Worm (Caenorhabditis elegans) whole organism, young adult: Measurements from ENCODE around the gene C08E3.1.

ENCODE experiments used
- C17E4.6 ChIP-seq: fragments of 200-800 bp; sonication (Bioruptor generic); IDR thresholded peaks from 2 replicates; pipeline ENCODE4 v1.3.6; 2022; ENCODE audit warnings: missing genetic modification reagents, missing genetic modification characterization, missing compliant biosample characterization
- F39B2.1 ChIP-seq: fragments of 200-800 bp; sonication (Bioruptor generic); IDR thresholded peaks from 2 replicates; pipeline ENCODE4 v1.3.6; 2022; ENCODE audit warnings: missing genetic modification reagents, missing genetic modification characterization, missing compliant biosample characterization
- F49E8.2 ChIP-seq: sonication (generic microtip); optimal IDR thresholded peaks from 3 replicates; lab custom pipeline; 2017; ENCODE audit warnings: missing genetic modification characterization, mild to moderate bottlenecking, missing compliant biosample characterization, antibody characterized with exemption, moderate library complexity; ENCODE audit not compliant: insufficient read depth
- F55B11.4 ChIP-seq: sonication (generic microtip); optimal IDR thresholded peaks from 2 replicates; lab custom pipeline; 2016; ENCODE audit warnings: missing compliant biosample characterization, missing genetic modification characterization, borderline replicate concordance; ENCODE audit not compliant: insufficient read depth
- F57C9.4 ChIP-seq: sonication (generic microtip); optimal IDR thresholded peaks from 2 replicates; lab custom pipeline; 2017; ENCODE audit warnings: mild to moderate bottlenecking, missing genetic modification characterization, missing compliant biosample characterization
- K11D2.4 ChIP-seq: fragments of 200-800 bp; sonication (Bioruptor generic); IDR thresholded peaks from 2 replicates; pipeline ENCODE4 v1.3.6; 2022; ENCODE audit warnings: missing genetic modification reagents, missing genetic modification characterization, missing compliant biosample characterization
- ama-1 ChIP-seq, 3 experiments: fragments of 150-350 bp in 1 of 3; sonication (generic microtip) in 2 of 3; optimal IDR thresholded peaks; 2 replicates each; lab custom pipeline; 2014 to 2018; ENCODE audit warnings: missing biosample characterization in 2 of 3, missing genetic modification characterization in 2 of 3, missing genetic modification reagents in 2 of 3
- atf-7 ChIP-seq: sonication (generic microtip); optimal IDR thresholded peaks from 2 replicates; lab custom pipeline; 2017; ENCODE audit warnings: mild to moderate bottlenecking, missing genetic modification characterization, missing compliant biosample characterization
- attf-5 ChIP-seq: fragments of 200-800 bp; sonication (Bioruptor generic); optimal IDR thresholded peaks from 2 replicates; lab custom pipeline; 2018; ENCODE audit warnings: mild to moderate bottlenecking, missing genetic modification characterization, missing compliant biosample characterization
- bed-1 ChIP-seq: fragments of 200-800 bp; sonication (Bioruptor generic); IDR thresholded peaks from 2 replicates; pipeline ENCODE4 v1.3.6; 2022; ENCODE audit warnings: missing genetic modification reagents, missing genetic modification characterization, missing compliant biosample characterization
- ceh-27 ChIP-seq: fragments of 200-800 bp; sonication (Bioruptor generic); optimal IDR thresholded peaks from 2 replicates; lab custom pipeline; 2018; ENCODE audit warnings: mild to moderate bottlenecking, missing genetic modification characterization, moderate library complexity, missing compliant biosample characterization
- ceh-40 ChIP-seq: fragments of 200-800 bp; sonication (Bioruptor generic); IDR thresholded peaks from 2 replicates; pipeline ENCODE4 v1.3.6; 2022; ENCODE audit warnings: missing genetic modification characterization, missing compliant biosample characterization
- ceh-79 ChIP-seq: sonication (generic microtip); optimal IDR thresholded peaks from 2 replicates; lab custom pipeline; 2017; ENCODE audit warnings: mild to moderate bottlenecking, missing genetic modification characterization, missing compliant biosample characterization
- dox-1 ChIP-seq: fragments of 200-800 bp; sonication (Bioruptor generic); IDR thresholded peaks from 2 replicates; pipeline ENCODE4 v1.3.6; 2022; ENCODE audit warnings: missing genetic modification reagents, missing genetic modification characterization, missing compliant biosample characterization
- dpff-1 ChIP-seq: sonication (generic microtip); optimal IDR thresholded peaks from 2 replicates; lab custom pipeline; 2017; ENCODE audit warnings: mild to moderate bottlenecking, missing genetic modification characterization, missing compliant biosample characterization
- ets-4 ChIP-seq: fragments of 200-800 bp; sonication (Bioruptor generic); optimal IDR thresholded peaks from 2 replicates; lab custom pipeline; 2018; ENCODE audit warnings: mild to moderate bottlenecking, missing genetic modification characterization, missing compliant biosample characterization
- gei-17 ChIP-seq: fragments of 200-800 bp; sonication (Bioruptor generic); optimal IDR thresholded peaks from 2 replicates; lab custom pipeline; 2018; ENCODE audit warnings: mild to moderate bottlenecking, missing genetic modification characterization, missing compliant biosample characterization
- him-1 ChIP-seq: sonication (generic microtip); optimal IDR thresholded peaks from 2 replicates; lab custom pipeline; 2016; ENCODE audit warnings: missing genotype, missing genetic modification reagents, missing genetic modification characterization, missing compliant biosample characterization
- hmg-1.2 ChIP-seq: fragments of 200-800 bp; sonication (Bioruptor generic); IDR thresholded peaks from 2 replicates; pipeline ENCODE4 v1.3.6; 2022; ENCODE audit warnings: missing genetic modification reagents, missing genetic modification characterization, missing compliant biosample characterization
- hsf-1 ChIP-seq: fragments of 200-800 bp; sonication (Bioruptor generic); IDR thresholded peaks from 2 replicates; pipeline ENCODE4 v1.3.6; 2022; ENCODE audit warnings: missing genetic modification reagents, missing genetic modification characterization, missing compliant biosample characterization
- lag-1 ChIP-seq: fragments of 200-800 bp; sonication (Bioruptor generic); IDR thresholded peaks from 2 replicates; pipeline ENCODE4 v1.3.6; 2022; ENCODE audit warnings: missing genetic modification reagents, missing genetic modification characterization, missing compliant biosample characterization
- let-607 ChIP-seq, 2 experiments: fragments of 200-800 bp in 1 of 2; sonication (Bioruptor generic) in 1 of 2; sonication (generic microtip) in 1 of 2; optimal IDR thresholded peaks; 2 replicates each; lab custom pipeline; 2016 to 2018; ENCODE audit warnings: mild to moderate bottlenecking in 2 of 2, missing compliant biosample characterization in 2 of 2, missing genetic modification characterization in 2 of 2, moderate library complexity in 2 of 2, missing genotype in 1 of 2
- lin-40 ChIP-seq: sonication (generic microtip); optimal IDR thresholded peaks from 2 replicates; lab custom pipeline; 2016; ENCODE audit warnings: missing genetic modification characterization, mild to moderate bottlenecking, missing compliant biosample characterization, missing genotype, missing genetic modification reagents
- lsl-1 ChIP-seq: fragments of 200-800 bp; sonication (Bioruptor generic); optimal IDR thresholded peaks from 2 replicates; lab custom pipeline; 2018; ENCODE audit warnings: mild to moderate bottlenecking, missing genetic modification characterization, moderate library complexity, missing compliant biosample characterization
- madf-10 ChIP-seq: sonication (generic microtip); optimal IDR thresholded peaks from 2 replicates; lab custom pipeline; 2016; ENCODE audit warnings: mild to moderate bottlenecking, missing genetic modification characterization, missing compliant biosample characterization
- madf-6 ChIP-seq: fragments of 200-800 bp; sonication (Bioruptor generic); IDR thresholded peaks from 2 replicates; pipeline ENCODE4 v1.3.6; 2022; ENCODE audit warnings: missing genetic modification reagents, missing genetic modification characterization, missing compliant biosample characterization
- mes-4 ChIP-seq: sonication (generic microtip); optimal IDR thresholded peaks from 2 replicates; lab custom pipeline; 2016; ENCODE audit warnings: missing genotype, missing genetic modification characterization, missing compliant biosample characterization
- nhr-80 ChIP-seq: sonication (generic microtip); optimal IDR thresholded peaks from 2 replicates; lab custom pipeline; 2016; ENCODE audit warnings: missing genetic modification characterization, missing compliant biosample characterization
- nhr-90 ChIP-seq: sonication (generic microtip); optimal IDR thresholded peaks from 2 replicates; lab custom pipeline; 2016; ENCODE audit warnings: missing genotype, mild to moderate bottlenecking, missing genetic modification characterization, missing compliant biosample characterization
- pha-4 ChIP-seq: fragments of 150-350 bp; sonication (generic microtip); optimal IDR thresholded peaks from 2 replicates; lab custom pipeline; 2014; ENCODE audit warnings: missing biosample characterization, missing genetic modification reagents, missing genetic modification characterization
- rpc-1 ChIP-seq, 2 experiments: fragments of 150-350 bp in 1 of 2; sonication (generic microtip) in 1 of 2; optimal IDR thresholded peaks; 2 replicates each; lab custom pipeline; 2014 to 2018; ENCODE audit warnings: missing biosample characterization in 1 of 2, missing genetic modification characterization in 1 of 2, missing genetic modification reagents in 1 of 2, missing genotype in 1 of 2
- snpc-1.1 ChIP-seq: sonication (generic microtip); optimal IDR thresholded peaks from 2 replicates; lab custom pipeline; 2017; ENCODE audit warnings: missing genetic modification characterization, mild to moderate bottlenecking, missing compliant biosample characterization, antibody characterized with exemption, moderate library complexity, missing genotype, missing genetic modification reagents; ENCODE audit not compliant: insufficient read depth
- somi-1 ChIP-seq: fragments of 200-800 bp; sonication (Bioruptor generic); optimal IDR thresholded peaks from 2 replicates; lab custom pipeline; 2018; ENCODE audit warnings: mild to moderate bottlenecking, missing genetic modification characterization, missing compliant biosample characterization
- tbp1 ChIP-seq: fragments of 200-800 bp; sonication (Bioruptor generic); optimal IDR thresholded peaks from 2 replicates; lab custom pipeline; 2018; ENCODE audit warnings: mild to moderate bottlenecking, missing genetic modification characterization, missing compliant biosample characterization
- tbx-9 ChIP-seq: sonication (generic microtip); optimal IDR thresholded peaks from 2 replicates; lab custom pipeline; 2016; ENCODE audit warnings: borderline replicate concordance, missing genetic modification characterization, inconsistent platforms, missing compliant biosample characterization
- ztf-18 ChIP-seq: sonication (generic microtip); optimal IDR thresholded peaks from 2 replicates; lab custom pipeline; 2016; ENCODE audit warnings: missing genotype, mild to moderate bottlenecking, missing genetic modification characterization, missing compliant biosample characterization
- ztf-26 ChIP-seq: sonication (generic microtip); optimal IDR thresholded peaks from 2 replicates; lab custom pipeline; 2017; ENCODE audit warnings: missing genetic modification characterization, missing compliant biosample characterization
- ztf-28 ChIP-seq: fragments of 200-800 bp; sonication (Bioruptor generic); IDR thresholded peaks from 2 replicates; pipeline ENCODE4 v1.3.6; 2022; ENCODE audit warnings: missing genetic modification reagents, missing genetic modification characterization, missing compliant biosample characterization

Gene C08E3.1

DNA sequence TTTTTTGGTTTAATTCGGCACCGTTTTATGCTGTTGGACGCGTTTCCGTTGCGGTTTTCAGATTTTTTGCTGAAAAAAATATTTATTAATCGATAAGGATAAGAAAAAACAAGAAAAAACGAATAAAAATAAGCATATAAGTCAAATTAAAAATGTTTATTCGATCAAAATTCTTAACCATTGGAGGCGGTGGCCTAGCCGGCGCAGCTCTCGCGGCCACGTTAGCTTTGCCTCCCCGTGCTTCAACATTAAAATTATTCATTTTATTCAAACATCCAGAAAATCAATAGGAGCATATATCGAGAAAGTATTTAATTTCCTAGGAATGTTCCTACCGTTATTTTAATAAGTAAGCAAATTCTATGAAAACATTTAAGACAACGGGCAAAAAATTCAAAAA lies 29.3 kb downstream of the C08E3.1 start, which contains the start of gene ZC204.14:
TSS of gene ZC204.14 (minus strand) at position 69 of the 400 bp plus-strand sequence.
- TF ChIP-seq C17E4.6, result no peak
- peak; percentile 77 for TF ChIP-seq hmg-1.2 (GFP tag; lab: Robert Waterston, UW)
- TF ChIP-seq, all 124 proteins: peak for 1

DNA sequence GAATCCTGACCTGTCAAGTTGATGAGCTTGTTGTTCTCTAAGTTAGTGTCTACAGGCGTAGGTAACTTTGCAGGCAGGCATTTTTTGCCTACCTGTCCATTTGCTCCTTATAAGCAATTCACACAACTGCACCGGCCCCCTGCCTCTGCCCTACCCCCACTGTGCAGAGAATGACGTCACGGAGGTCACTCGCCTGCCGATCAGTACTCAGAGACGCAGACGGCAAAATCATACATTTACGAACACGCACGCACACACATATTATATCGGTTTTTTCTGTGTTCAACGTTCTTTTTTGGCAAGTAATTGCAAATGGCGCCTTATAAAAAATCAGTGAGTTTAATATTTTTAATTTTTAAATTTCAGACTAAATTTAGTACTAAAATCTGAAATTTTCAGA lies 29.9 kb downstream of the C08E3.1 start, which contains the start of gene duxl-1:
TSS of gene duxl-1 (plus strand) at position 184 of the 400 bp plus-strand sequence.
- TF ChIP-seq lsl-1 (GFP tag; lab: Kevin White, UChicago), result no peak
- TF ChIP-seq hsf-1, result no peak
- TF ChIP-seq dpff-1 (tag; lab: Kevin White, UChicago), result no peak
- TF ChIP-seq F55B11.4 (tag; lab: Kevin White, UChicago), result no peak
- peak; percentile 61 for TF ChIP-seq attf-5
- TF ChIP-seq lag-1, result no peak
- no peak for TF ChIP-seq F39B2.1 (GFP tag; lab: Robert Waterston, UW)
- TF ChIP-seq hmg-1.2 (GFP tag; lab: Robert Waterston, UW), result peak; percentile 53; the same call in 1 of the 2 replicates
- TF ChIP-seq nhr-80 (tag; lab: Kevin White, UChicago), result peak; percentile 57
- TF ChIP-seq atf-7 (tag; lab: Kevin White, UChicago), result peak; percentile 90
- peak; percentile 15 for TF ChIP-seq tbp1
- TF ChIP-seq dox-1, result peak; percentile 22; the same call in 1 of the 2 replicates
- no peak for TF ChIP-seq ama-1 (optimal IDR thresholded peaks at IDR 0.05; lab: Kevin White, UChicago)
- TF ChIP-seq ama-1 (GFP tag; optimal IDR thresholded peaks at IDR 0.05; lab: Kevin White, UChicago), result no peak
- TF ChIP-seq let-607 (tag; optimal IDR thresholded peaks at IDR 0.05; lab: Kevin White, UChicago), result peak in 1 of 2 experiments; percentile 3

DNA sequence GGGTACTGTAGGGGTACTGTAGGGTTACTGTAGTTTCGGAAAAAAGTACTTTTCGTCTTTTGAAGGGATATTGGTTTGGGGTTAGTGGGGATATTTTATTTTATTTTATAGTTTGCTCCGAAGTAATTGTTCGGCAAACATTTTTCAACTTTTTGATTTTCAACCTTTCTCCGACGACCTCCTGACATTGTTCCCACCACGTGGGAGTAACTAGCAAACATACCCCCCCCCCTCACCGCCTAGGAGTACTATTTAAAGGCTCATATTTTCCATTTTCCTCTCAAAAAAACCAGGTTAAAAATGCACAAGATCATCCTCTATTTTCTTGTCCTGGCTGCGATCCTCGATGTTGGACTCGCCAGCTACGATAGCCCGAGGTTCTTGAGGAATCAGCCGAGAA lies 32.4 kb downstream of the C08E3.1 start, which contains the start of gene srlf-29:
TSS of gene srlf-29 (plus strand) at position 301 of the 400 bp plus-strand sequence.
- TF ChIP-seq F49E8.2 (tag; lab: Kevin White, UChicago) (no peak), ceh-40 (no peak), ztf-18 (no peak), F57C9.4 (tag; lab: Kevin White, UChicago) (no peak), ztf-28 (GFP tag; lab: Robert Waterston, UW) (no peak), rpc-1 (optimal IDR thresholded peaks at IDR 0.05; lab: Kevin White, UChicago) (no peak), rpc-1 (tag; optimal IDR thresholded peaks at IDR 0.05; lab: Kevin White, UChicago) (no peak), pha-4 (tag; lab: Kevin White, UChicago) (no peak), snpc-1.1 (tag; lab: Kevin White, UChicago) (no peak), lin-40 (tag; lab: Kevin White, UChicago) (no peak), ceh-27 (GFP tag; lab: Kevin White, UChicago) (no peak), mes-4 (no peak), bed-1 (GFP tag; lab: Robert Waterston, UW) (no peak), ets-4 (GFP tag; lab: Kevin White, UChicago) (no peak)

DNA sequence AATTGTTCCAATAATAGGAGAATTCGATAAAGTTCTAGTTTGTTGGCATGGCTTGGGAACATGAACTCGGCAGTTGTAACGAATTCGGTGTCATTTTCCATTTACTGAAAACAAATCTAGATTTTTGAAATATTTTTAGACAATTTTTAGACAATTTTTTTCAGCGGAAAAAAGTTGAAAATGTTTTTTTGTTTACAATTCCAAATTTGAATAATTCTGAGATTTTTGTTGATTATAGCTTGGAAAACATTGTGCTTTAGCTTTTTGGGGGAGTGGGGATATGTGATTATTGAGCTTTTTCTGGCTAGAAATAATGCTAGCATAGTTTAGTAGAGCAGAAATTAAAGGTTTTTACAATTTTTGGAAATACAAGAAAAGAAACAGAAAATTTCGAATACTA lies 35.3 kb downstream of the C08E3.1 start, which contains the start of gene srw-97:
TSS of gene srw-97 (minus strand) at position 101 of the 400 bp plus-strand sequence.
- TF ChIP-seq madf-6 (GFP tag; lab: Robert Waterston, UW) (no peak), ceh-79 (tag; lab: Kevin White, UChicago) (no peak), lin-40 (tag; lab: Kevin White, UChicago) (no peak), tbx-9 (no peak), gei-17 (no peak), madf-10 (tag; lab: Kevin White, UChicago) (no peak), F49E8.2 (tag; lab: Kevin White, UChicago) (no peak), K11D2.4 (GFP tag; lab: Robert Waterston, UW) (no peak), him-1 (tag; lab: Kevin White, UChicago) (no peak), nhr-90 (tag; lab: Kevin White, UChicago) (no peak), somi-1 (GFP tag; lab: Kevin White, UChicago) (no peak), ztf-26 (tag; lab: Kevin White, UChicago) (no peak)
